Worm (Caenorhabditis elegans): ENCODE results near the gene tag-314.

- TF ChIP-seq ztf-23 (GFP tag; IDR thresholded peaks at IDR 0.05) (no peak), ref-1 (GFP tag; conservative IDR thresholded peaks at IDR 0.05) (no peak), flt-1 (GFP tag; IDR thresholded peaks at IDR 0.05) (no peak), tab-1 (GFP tag; IDR thresholded peaks at IDR 0.05) (no peak), cog-1 (tag; optimal IDR thresholded peaks at IDR 0.05) (no peak), klf-2 (GFP tag; conservative IDR thresholded peaks at IDR 0.05) (no peak)
Measured at ce11 chrV:10426253-10426652, 2.3 kb downstream of the tag-314 start, which contains the start of gene apc-10.

All from whole organism, midembryonic.